Worm (Caenorhabditis elegans): ENCODE results near the gene tbc-11.
A peak's percentile ranks its signal among the peaks of the same experiment; 100 is the strongest.

The tbc-11 gene

ce11 chrX:977958-978686, 53.4 kb downstream of the tbc-11 start, which contains the start of gene abhd-3.2 (continued):
- no peak for TF ChIP-seq unc-62 (GFP tag; optimal IDR thresholded peaks at IDR 0.05)
- no peak for TF ChIP-seq lin-15B (tag; optimal IDR thresholded peaks at IDR 0.05)
- peak; percentile 35 for TF ChIP-seq snu-23 (GFP tag; optimal IDR thresholded peaks at IDR 0.05)
- TF ChIP-seq elt-3 (tag; optimal IDR thresholded peaks at IDR 0.05), result peak in 5 of 6 experiments; percentile 27 to 86 (median 35)
- no peak for TF ChIP-seq fkh-10 (GFP tag; optimal IDR thresholded peaks at IDR 0.05)
- TF ChIP-seq nhr-20 (tag; optimal IDR thresholded peaks at IDR 0.05), result peak; percentile 40
- TF ChIP-seq ceh-88 (GFP tag; IDR thresholded peaks at IDR 0.05), result no peak
- no peak for TF ChIP-seq unc-98 (GFP tag; IDR thresholded peaks at IDR 0.05)
- TF ChIP-seq hlh-4 (tag; optimal IDR thresholded peaks at IDR 0.05), result no peak
- no peak for TF ChIP-seq lin-13 (GFP tag; optimal IDR thresholded peaks at IDR 0.05)
- no peak for TF ChIP-seq nhr-237 (tag; optimal IDR thresholded peaks at IDR 0.05)
- no peak for TF ChIP-seq nhr-12 (tag; optimal IDR thresholded peaks at IDR 0.05)
- no peak for TF ChIP-seq mab-9 (GFP tag; IDR thresholded peaks at IDR 0.05)
- TF ChIP-seq unc-130 (tag; optimal IDR thresholded peaks at IDR 0.05), result no peak
- TF ChIP-seq skn-1 (tag; optimal IDR thresholded peaks at IDR 0.05), result no peak
- peak; percentile 93 for TF ChIP-seq pqm-1 (tag; optimal IDR thresholded peaks at IDR 0.05)
- peak; percentile 39 for TF ChIP-seq lin-14 (GFP tag; optimal IDR thresholded peaks at IDR 0.05)
- no peak for TF ChIP-seq unc-30 (tag; optimal IDR thresholded peaks at IDR 0.05)
- no peak for TF ChIP-seq dsc-1 (tag; optimal IDR thresholded peaks at IDR 0.05)
- TF ChIP-seq nhr-19 (GFP tag; conservative IDR thresholded peaks at IDR 0.05), result peak; percentile 52
- TF ChIP-seq ceh-90 (tag; optimal IDR thresholded peaks at IDR 0.05), result no peak
- TF ChIP-seq blmp-1 (tag; optimal IDR thresholded peaks at IDR 0.05), result peak; percentile 41
- TF ChIP-seq lin-39 (tag; optimal IDR thresholded peaks at IDR 0.05), result no peak
- TF ChIP-seq hpl-2 (GFP tag; optimal IDR thresholded peaks at IDR 0.05), result no peak
- no peak for TF ChIP-seq fkh-8 (tag; optimal IDR thresholded peaks at IDR 0.05)
- no peak for TF ChIP-seq ets-5 (GFP tag; IDR thresholded peaks at IDR 0.05)
- peak in 1 of 2 experiments; percentile 30 for TF ChIP-seq mdl-1 (tag; optimal IDR thresholded peaks at IDR 0.05)
- TF ChIP-seq nhr-77 (tag; optimal IDR thresholded peaks at IDR 0.05), result no peak
- TF ChIP-seq C34B4.2 (tag; optimal IDR thresholded peaks at IDR 0.05), result no peak
- TF ChIP-seq swsn-7 (tag; optimal IDR thresholded peaks at IDR 0.05), result no peak
- no peak for TF ChIP-seq nhr-76 (tag; optimal IDR thresholded peaks at IDR 0.05)
- no peak for TF ChIP-seq nhr-47 (tag; optimal IDR thresholded peaks at IDR 0.05)
- no peak for TF ChIP-seq efl-1 (optimal IDR thresholded peaks at IDR 0.05)
- TF ChIP-seq efl-1 (GFP tag; optimal IDR thresholded peaks at IDR 0.05 in 1 of 2), result peak in 1 of 2 experiments; percentile 66
- peak; percentile 37 for TF ChIP-seq nhr-71 (tag; optimal IDR thresholded peaks at IDR 0.05)
- TF ChIP-seq ceh-82 (tag; optimal IDR thresholded peaks at IDR 0.05), result no peak
- peak in 1 of 2 experiments; percentile 20 for TF ChIP-seq lsy-2 (tag; optimal IDR thresholded peaks at IDR 0.05)
- TF ChIP-seq fkh-4 (tag; optimal IDR thresholded peaks at IDR 0.05; ENCODE audit: borderline replicate concordance), result no peak
- no peak for TF ChIP-seq ama-1 (optimal IDR thresholded peaks at IDR 0.05)
- TF ChIP-seq ztf-4 (tag; optimal IDR thresholded peaks at IDR 0.05), result no peak
- TF ChIP-seq sox-4 (tag; optimal IDR thresholded peaks at IDR 0.05), result no peak
- no peak for TF ChIP-seq fos-1 (tag; optimal IDR thresholded peaks at IDR 0.05)
- no peak for TF ChIP-seq aly-2 (tag; optimal IDR thresholded peaks at IDR 0.05)
- TF ChIP-seq nhr-28 (tag; optimal IDR thresholded peaks at IDR 0.05), result no peak
